Worm (Caenorhabditis elegans): ENCODE measurements around the gene idpp-15.

Gene idpp-15

ce11 chrIII:8529002-8529401 lies 4.1 kb downstream of the idpp-15 start (continued):
- peak; percentile 10 for TF ChIP-seq elt-2 (tag; optimal IDR thresholded peaks at IDR 0.05)
- TF ChIP-seq tbx-2 (tag; optimal IDR thresholded peaks at IDR 0.05): no peak
- TF ChIP-seq eor-1 (tag; optimal IDR thresholded peaks at IDR 0.05): no peak
- TF ChIP-seq nhr-76 (tag; optimal IDR thresholded peaks at IDR 0.05): no peak
- no peak for TF ChIP-seq mml-1 (tag; optimal IDR thresholded peaks at IDR 0.05)
- TF ChIP-seq R02D3.7 (tag; optimal IDR thresholded peaks at IDR 0.05): no peak
- no peak for TF ChIP-seq ztf-4 (tag; optimal IDR thresholded peaks at IDR 0.05)
- peak; percentile 25 for TF ChIP-seq hmg-11 (tag; optimal IDR thresholded peaks at IDR 0.05)
- TF ChIP-seq nhr-28 (tag; optimal IDR thresholded peaks at IDR 0.05): no peak

DNA sequence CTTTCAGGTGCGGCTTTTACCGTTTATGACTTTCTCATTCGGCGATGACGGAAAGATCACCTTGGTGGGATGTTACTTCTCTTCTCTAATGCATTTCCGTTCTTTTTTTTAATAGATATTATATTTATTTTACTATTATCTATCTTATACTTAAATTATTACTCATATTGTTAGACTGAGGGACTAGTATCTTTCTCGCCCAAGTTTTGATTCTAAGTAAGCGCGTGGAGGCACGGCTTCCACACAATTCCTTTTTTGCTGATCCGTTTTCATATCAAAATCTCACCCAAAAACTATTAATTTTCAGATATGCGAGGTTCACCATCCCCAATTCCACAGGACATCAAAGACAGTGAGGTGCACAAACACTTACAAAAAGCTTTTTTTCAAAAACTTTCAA lies 4.9 kb downstream of the idpp-15 start, which contains the start of gene ZC21.10:
TSS of gene ZC21.10 (plus strand) at position 301 of the 400 bp plus-strand sequence.
- TF ChIP-seq sea-2 (GFP tag; optimal IDR thresholded peaks at IDR 0.05) (no peak), ceh-9 (tag; optimal IDR thresholded peaks at IDR 0.05) (no peak), nhr-77 (tag; optimal IDR thresholded peaks at IDR 0.05) (no peak), R02D3.7 (tag; optimal IDR thresholded peaks at IDR 0.05) (no peak), nfya-1 (tag; optimal IDR thresholded peaks at IDR 0.05; ENCODE audit: insufficient read depth) (no peak), daf-12 (tag; optimal IDR thresholded peaks at IDR 0.05) (no peak), unc-39 (tag; optimal IDR thresholded peaks at IDR 0.05) (no peak), nhr-76 (tag; optimal IDR thresholded peaks at IDR 0.05) (no peak), ztf-4 (tag; optimal IDR thresholded peaks at IDR 0.05) (no peak), aly-2 (tag; optimal IDR thresholded peaks at IDR 0.05) (no peak), mml-1 (tag; optimal IDR thresholded peaks at IDR 0.05) (no peak), ceh-16 (tag; optimal IDR thresholded peaks at IDR 0.05) (no peak), elt-1 (tag; optimal IDR thresholded peaks at IDR 0.05) (no peak)

DNA sequence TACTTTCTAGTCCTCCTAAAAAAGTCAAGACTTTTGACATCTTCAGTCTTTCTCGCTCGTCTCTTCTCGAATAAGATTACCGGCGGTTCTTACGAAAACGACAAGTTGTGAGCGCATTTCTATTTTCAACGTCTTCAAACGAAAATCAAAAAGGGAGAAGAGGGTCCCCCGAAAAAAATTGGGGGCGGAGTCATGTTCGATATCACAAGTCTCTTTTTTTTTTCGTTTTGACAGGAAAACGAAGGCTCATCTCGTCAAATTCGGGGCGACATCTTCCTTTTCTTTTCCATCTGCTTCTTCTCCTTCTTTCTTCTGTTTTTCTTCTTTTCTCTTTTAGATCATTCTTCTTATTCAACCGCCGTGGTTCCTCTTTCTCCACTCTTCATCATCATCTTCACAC lies 9.0 kb downstream of the idpp-15 start:
- peak; percentile 72 for TF ChIP-seq fkh-10 (GFP tag; optimal IDR thresholded peaks at IDR 0.05)
- no peak for TF ChIP-seq egl-27 (tag; optimal IDR thresholded peaks at IDR 0.05)

DNA sequence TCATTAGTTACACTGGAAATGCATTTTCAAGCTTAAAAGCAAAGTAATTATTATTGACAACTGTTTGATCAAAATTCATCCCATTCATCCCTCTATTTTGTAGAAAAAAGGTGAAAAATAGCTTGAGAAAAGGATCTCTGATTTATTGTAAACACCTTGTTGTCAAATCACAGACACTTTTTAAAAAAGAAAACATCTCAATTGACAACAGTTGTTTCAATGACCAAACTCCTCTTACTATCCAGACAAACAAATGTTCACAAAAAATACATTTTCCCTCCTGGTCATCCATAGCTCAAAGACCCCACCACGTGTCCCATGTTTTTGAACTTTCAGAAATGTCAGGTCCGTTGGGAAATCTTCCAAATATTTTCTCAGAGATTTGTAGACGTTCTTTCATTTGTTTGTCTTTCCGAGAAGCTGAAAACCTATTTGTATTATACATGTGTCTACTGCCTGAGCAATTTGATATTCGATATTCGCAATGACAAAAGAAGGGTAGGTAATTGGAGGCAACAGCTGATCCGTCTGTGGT lies 9.8 kb downstream of the idpp-15 start, which contains the start of gene trp-1:
TSS of gene trp-1 (plus strand) at position 485 of the 535 bp plus-strand sequence.
- no peak for TF ChIP-seq eor-1 (tag; optimal IDR thresholded peaks at IDR 0.05)

ce11 chrIII:8535445-8535844 lies 10.6 kb downstream of the idpp-15 start:
- TF ChIP-seq fkh-2 (tag; optimal IDR thresholded peaks at IDR 0.05): no peak

DNA sequence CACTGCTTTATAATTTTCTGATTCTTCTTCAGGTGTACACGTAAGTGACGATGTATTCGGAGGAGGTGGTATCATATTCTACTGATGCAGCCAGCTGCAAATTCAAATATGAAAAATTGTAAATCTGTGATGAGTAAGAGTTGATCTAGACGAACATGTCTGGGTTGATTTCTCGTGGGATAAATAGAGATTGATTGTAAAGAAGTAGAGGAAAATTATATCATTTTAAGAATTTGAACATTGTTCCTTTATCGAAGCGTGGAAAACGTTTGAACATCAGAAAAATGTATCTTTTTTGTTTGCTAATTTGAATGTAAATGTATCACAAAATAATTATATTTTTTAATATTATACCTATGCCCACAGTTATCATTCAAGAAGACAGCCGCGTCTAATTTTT lies 20.6 kb downstream of the idpp-15 start, which contains the start of gene ZC21.6:
TSS of gene ZC21.6 (minus strand) at position 101 of the 400 bp plus-strand sequence.
- TF ChIP-seq unc-39 (tag; optimal IDR thresholded peaks at IDR 0.05) (no peak), nhr-23 (tag; optimal IDR thresholded peaks at IDR 0.05) (no peak), nhr-237 (tag; optimal IDR thresholded peaks at IDR 0.05) (no peak)

DNA sequence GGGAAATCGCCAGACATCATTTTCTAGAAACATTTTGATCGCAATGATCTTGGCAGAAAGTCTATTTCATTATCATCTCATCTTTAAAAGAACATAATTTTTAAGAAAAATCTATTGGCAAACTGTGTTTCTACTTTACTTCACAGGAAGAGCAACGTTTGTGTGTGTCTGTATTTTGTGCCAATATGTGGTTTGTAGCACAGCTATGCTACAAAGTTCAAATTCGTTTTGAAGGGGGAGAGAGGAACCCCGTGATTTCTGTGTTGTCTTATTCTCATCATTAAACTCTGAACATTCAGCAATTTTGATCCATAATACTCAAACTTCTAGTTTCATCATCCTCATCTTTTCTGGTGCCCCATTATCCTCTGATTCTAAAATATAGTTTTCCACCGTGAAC lies 26.8 kb downstream of the idpp-15 start:
- TF ChIP-seq nhr-12 (tag; optimal IDR thresholded peaks at IDR 0.05) (no peak), ceh-82 (tag; optimal IDR thresholded peaks at IDR 0.05) (no peak), egl-5 (tag; optimal IDR thresholded peaks at IDR 0.05) (no peak), ztf-11 (tag; optimal IDR thresholded peaks at IDR 0.05) (no peak), aly-2 (tag; optimal IDR thresholded peaks at IDR 0.05) (no peak), ZK546.5 (tag; optimal IDR thresholded peaks at IDR 0.05) (no peak), ceh-28 (tag; optimal IDR thresholded peaks at IDR 0.05) (no peak), nhr-76 (tag; optimal IDR thresholded peaks at IDR 0.05) (no peak), lsy-12 (tag; optimal IDR thresholded peaks at IDR 0.05) (no peak), skn-1 (tag; optimal IDR thresholded peaks at IDR 0.05) (no peak), fkh-2 (tag; optimal IDR thresholded peaks at IDR 0.05) (no peak), nhr-67 (tag; optimal IDR thresholded peaks at IDR 0.05) (no peak), jun-1 (tag; optimal IDR thresholded peaks at IDR 0.05) (no peak), zag-1 (tag; optimal IDR thresholded peaks at IDR 0.05) (no peak)

Data from whole organism, L3 larva.